Fruit fly (Drosophila melanogaster): ENCODE data around the gene CG43092.

The CG43092 gene

dm6 chr3R:22718937-22719606 is 50.4 kb downstream of the CG43092 start (continued):
- TF ChIP-seq pros (GFP tag; optimal IDR thresholded peaks at IDR 0.05): peak; percentile 99
- TF ChIP-seq CG10462 (GFP tag; optimal IDR thresholded peaks at IDR 0.05): no peak
- no peak for TF ChIP-seq emc (GFP tag; optimal IDR thresholded peaks at IDR 0.05)
- TF ChIP-seq sens (GFP tag): peak; percentile 42
- peak; percentile 94 for TF ChIP-seq D19A (tag; optimal IDR thresholded peaks at IDR 0.05)
- no peak for TF ChIP-seq tll (GFP tag; optimal IDR thresholded peaks at IDR 0.05)
- no peak for TF ChIP-seq CG34422 (GFP tag; IDR thresholded peaks at IDR 0.05)
- no peak for TF ChIP-seq vvl (GFP tag; IDR thresholded peaks at IDR 0.05)
- TF ChIP-seq caup (GFP tag; optimal IDR thresholded peaks at IDR 0.05; ENCODE audit: severe bottlenecking): no peak
- no peak for TF ChIP-seq CG7556 (GFP tag; optimal IDR thresholded peaks at IDR 0.05)
- no peak for TF ChIP-seq chm (GFP tag; IDR thresholded peaks at IDR 0.05)
- TF ChIP-seq lilli (GFP tag; optimal IDR thresholded peaks at IDR 0.05): no peak
- no peak for TF ChIP-seq Neu2 (GFP tag; optimal IDR thresholded peaks at IDR 0.05; ENCODE audit: borderline replicate concordance)
- no peak for TF ChIP-seq z (GFP tag; IDR thresholded peaks at IDR 0.05)
- TF ChIP-seq CG13287 (GFP tag; IDR thresholded peaks at IDR 0.05; ENCODE audit: partially characterized antibody): no peak
- TF ChIP-seq gcm (GFP tag; optimal IDR thresholded peaks at IDR 0.05): no peak
- TF ChIP-seq CG4854 (GFP tag; optimal IDR thresholded peaks at IDR 0.05): no peak
- no peak for TF ChIP-seq HLH4C (GFP tag; IDR thresholded peaks at IDR 0.05; ENCODE audit: partially characterized antibody)
- TF ChIP-seq CG17568 (GFP tag; optimal IDR thresholded peaks at IDR 0.05): no peak
- no peak for TF ChIP-seq zfh2 (GFP tag; optimal IDR thresholded peaks at IDR 0.05)
- TF ChIP-seq CG3995 (GFP tag; optimal IDR thresholded peaks at IDR 0.05): no peak
- TF ChIP-seq dm (GFP tag; optimal IDR thresholded peaks at IDR 0.05): no peak
- TF ChIP-seq C15 (GFP tag; IDR thresholded peaks at IDR 0.05): no peak
- no peak for TF ChIP-seq Atf6 (GFP tag; IDR thresholded peaks at IDR 0.05)
- peak; percentile 41 for TF ChIP-seq row (GFP tag; IDR thresholded peaks at IDR 0.05)
- TF ChIP-seq CG1647 (GFP tag; optimal IDR thresholded peaks at IDR 0.05): no peak
- TF ChIP-seq lbe (GFP tag; optimal IDR thresholded peaks at IDR 0.05): no peak
- TF ChIP-seq oc (tag; optimal IDR thresholded peaks at IDR 0.05): peak; percentile 42
- peak; percentile 73 for TF ChIP-seq sd (tag; optimal IDR thresholded peaks at IDR 0.05)
- TF ChIP-seq kni (GFP tag; optimal IDR thresholded peaks at IDR 0.05): peak; percentile 18
- TF ChIP-seq abd-A (tag; optimal IDR thresholded peaks at IDR 0.05): peak; percentile 59
- TF ChIP-seq lab (GFP tag; optimal IDR thresholded peaks at IDR 0.05): no peak
- no peak for TF ChIP-seq Abd-B (GFP tag; optimal IDR thresholded peaks at IDR 0.05)
- TF ChIP-seq nerfin-1 (tag; optimal IDR thresholded peaks at IDR 0.05): peak; percentile 98
- no peak for TF ChIP-seq CG9215 (GFP tag; IDR thresholded peaks at IDR 0.05)
- TF ChIP-seq Meics (GFP tag; optimal IDR thresholded peaks at IDR 0.05): no peak
- peak; percentile 35 for TF ChIP-seq Ets65A (GFP tag)
- TF ChIP-seq Hey (tag; optimal IDR thresholded peaks at IDR 0.05): peak; percentile 77
- no peak for TF ChIP-seq CG12942 (GFP tag; optimal IDR thresholded peaks at IDR 0.05)
- no peak for TF ChIP-seq CG6765 (GFP tag; optimal IDR thresholded peaks at IDR 0.05)
- no peak for TF ChIP-seq fd102C (GFP tag; optimal IDR thresholded peaks at IDR 0.05)
- TF ChIP-seq CG6854 (GFP tag; optimal IDR thresholded peaks at IDR 0.05): no peak
- peak; percentile 79 for TF ChIP-seq gsb-n (tag; optimal IDR thresholded peaks at IDR 0.05)
- no peak for TF ChIP-seq tx (GFP tag; optimal IDR thresholded peaks at IDR 0.05)
- TF ChIP-seq PHDP (tag; optimal IDR thresholded peaks at IDR 0.05): no peak

Data from whole organism, embryonic.